Fruit fly (Drosophila melanogaster) whole organism, embryonic: ENCODE data around the gene CG13297.

ENCODE experiments used
- Atf6 ChIP-seq: fragments of 200-800 bp; sonication (Bioruptor generic); IDR thresholded peaks from 2 replicates; pipeline ENCODE4 v1.3.6; 2022; ENCODE audit warnings: missing biosample characterization, missing genetic modification characterization
- Bteb2 ChIP-seq: fragments of 200-800 bp; sonication (Bioruptor generic); optimal IDR thresholded peaks from 2 replicates; lab custom pipeline; 2016; ENCODE audit warnings: missing biosample characterization, missing genetic modification characterization
- CG10147 ChIP-seq: fragments of 200-800 bp; sonication (Bioruptor generic); optimal IDR thresholded peaks from 2 replicates; lab custom pipeline; 2019; ENCODE audit warnings: missing biosample characterization, mild to moderate bottlenecking, missing genetic modification characterization, moderate library complexity
- CG11085 ChIP-seq: fragments of 200-800 bp; sonication (Bioruptor generic); IDR thresholded peaks from 2 replicates; pipeline ENCODE4 v1.3.6; 2022; ENCODE audit warnings: missing biosample characterization, missing genetic modification characterization
- CG11456 ChIP-seq: fragments of 200-800 bp; sonication (Bioruptor generic); IDR thresholded peaks from 3 replicates; pipeline ENCODE4 v1.3.6; 2022; ENCODE audit warnings: missing biosample characterization, missing genetic modification characterization
- CG11560 ChIP-seq: fragments of 200-800 bp; sonication (Bioruptor generic); IDR thresholded peaks from 3 replicates; pipeline ENCODE4 v1.3.6; 2022; ENCODE audit warnings: missing biosample characterization, missing genetic modification characterization
- CG12219 ChIP-seq: fragments of 200-800 bp; sonication (Bioruptor generic); optimal IDR thresholded peaks from 3 replicates; lab custom pipeline; 2018; ENCODE audit warnings: missing biosample characterization, mild to moderate bottlenecking, missing genetic modification characterization
- CG14965 ChIP-seq: fragments of 200-800 bp; sonication (Bioruptor generic); optimal IDR thresholded peaks from 2 replicates; lab custom pipeline; 2016; ENCODE audit warnings: missing biosample characterization, missing genetic modification characterization, borderline replicate concordance
- CG16863 ChIP-seq: fragments of 200-800 bp; sonication (Bioruptor generic); optimal IDR thresholded peaks from 3 replicates; lab custom pipeline; 2016; ENCODE audit warnings: missing biosample characterization, missing genetic modification characterization
- CG18011 ChIP-seq: fragments of 200-800 bp; sonication (Bioruptor generic); optimal IDR thresholded peaks from 2 replicates; lab custom pipeline; 2017; ENCODE audit warnings: missing biosample characterization, missing genetic modification characterization, mild to moderate bottlenecking, moderate library complexity, missing genotype
- CG18262 ChIP-seq: fragments of 200-800 bp; optimal IDR thresholded peaks from 3 replicates; lab custom pipeline; 2019; ENCODE audit warnings: missing biosample characterization, mild to moderate bottlenecking, missing genetic modification characterization, moderate library complexity
- CG31224 ChIP-seq: fragments of 200-800 bp; sonication (Bioruptor generic); IDR thresholded peaks from 2 replicates; pipeline ENCODE4 v1.3.6; 2022; ENCODE audit warnings: missing biosample characterization, missing genetic modification characterization
- CG32532 ChIP-seq: fragments of 200-800 bp; sonication (Bioruptor generic); IDR thresholded peaks from 2 replicates; pipeline ENCODE4 v1.3.6; 2022; ENCODE audit warnings: missing biosample characterization, missing genetic modification characterization
- CG32767 ChIP-seq: fragments of 200-800 bp; sonication (Bioruptor generic); IDR thresholded peaks from 2 replicates; pipeline ENCODE4 v1.3.6; 2022; ENCODE audit warnings: missing biosample characterization, missing genetic modification characterization
- CG34376 ChIP-seq: fragments of 200-800 bp; sonication (Bioruptor generic); optimal IDR thresholded peaks from 2 replicates; lab custom pipeline; 2018; ENCODE audit warnings: missing biosample characterization, mild to moderate bottlenecking, missing genetic modification characterization
- CG6175 ChIP-seq: fragments of 200-800 bp; sonication (Bioruptor generic); IDR thresholded peaks from 3 replicates; pipeline ENCODE4 v1.3.6; 2022; ENCODE audit warnings: missing biosample characterization, missing genetic modification characterization
- CG7786 ChIP-seq: fragments of 200-800 bp; sonication (Bioruptor generic); optimal IDR thresholded peaks from 2 replicates; lab custom pipeline; 2016; ENCODE audit warnings: missing biosample characterization, missing genetic modification characterization
- CG7839 ChIP-seq: fragments of 200-800 bp; sonication (Bioruptor generic); optimal IDR thresholded peaks from 3 replicates; lab custom pipeline; 2018; ENCODE audit warnings: missing biosample characterization, mild to moderate bottlenecking, missing genetic modification characterization, moderate library complexity
- CG7963 ChIP-seq: fragments of 200-800 bp; sonication (Bioruptor generic); IDR thresholded peaks from 3 replicates; pipeline ENCODE4 v1.3.6; 2022; ENCODE audit warnings: missing biosample characterization, missing genetic modification characterization; ENCODE audit not compliant: partially characterized antibody
- CG9437 ChIP-seq: fragments of 200-800 bp; sonication (Bioruptor generic); optimal IDR thresholded peaks from 2 replicates; lab custom pipeline; 2018; ENCODE audit warnings: missing biosample characterization, mild to moderate bottlenecking, missing genetic modification characterization
- CG9817 ChIP-seq: fragments of 200-800 bp; sonication (Bioruptor generic); optimal IDR thresholded peaks from 2 replicates; lab custom pipeline; 2018; ENCODE audit warnings: missing biosample characterization, mild to moderate bottlenecking, missing genetic modification characterization, moderate library complexity
- CG9932 ChIP-seq: fragments of 200-800 bp; sonication (Bioruptor generic); IDR thresholded peaks from 2 replicates; pipeline ENCODE4 v1.3.6; 2022; ENCODE audit warnings: missing biosample characterization, missing genetic modification characterization
- D19B ChIP-seq: fragments of 200-800 bp; sonication (Bioruptor generic); optimal IDR thresholded peaks from 2 replicates; lab custom pipeline; 2017; ENCODE audit warnings: missing biosample characterization, mild to moderate bottlenecking, missing genetic modification characterization
- Dfd ChIP-seq, 2 experiments: fragments of >200 bp; optimal IDR thresholded peaks; 2 replicates each; lab custom pipeline; 2017; ENCODE audit warnings: missing biosample characterization in 2 of 2, missing genetic modification characterization in 2 of 2
- Dll ChIP-seq: fragments of 200-800 bp; sonication (Bioruptor generic); IDR thresholded peaks from 4 replicates; pipeline ENCODE4 v1.3.6; 2022; ENCODE audit warnings: missing biosample characterization, missing genetic modification characterization; ENCODE audit not compliant: partially characterized antibody
- H15 ChIP-seq: fragments of 200-800 bp; sonication (Bioruptor generic); IDR thresholded peaks from 3 replicates; pipeline ENCODE4 v1.3.6; 2022; ENCODE audit warnings: missing biosample characterization, missing genetic modification characterization
- HLH54F ChIP-seq: fragments of 200-800 bp; sonication (Bioruptor generic); optimal IDR thresholded peaks from 3 replicates; lab custom pipeline; 2016; ENCODE audit warnings: missing biosample characterization, missing genetic modification characterization
- HmgD ChIP-seq: fragments of 200-800 bp; sonication (Bioruptor generic); optimal IDR thresholded peaks from 3 replicates; lab custom pipeline; 2016; ENCODE audit warnings: missing biosample characterization, missing genetic modification characterization
- Mes4 ChIP-seq: fragments of 200-800 bp; sonication (Bioruptor generic); optimal IDR thresholded peaks from 2 replicates; lab custom pipeline; 2016; ENCODE audit warnings: missing biosample characterization, missing genetic modification characterization
- Pdp1 ChIP-seq, 2 experiments: fragments of 200-800 bp; sonication (Bioruptor generic); optimal IDR thresholded peaks; 3 replicates each; lab custom pipeline; 2016; ENCODE audit warnings: missing biosample characterization in 2 of 2, missing genetic modification characterization in 2 of 2, mild to moderate bottlenecking in 1 of 2, moderate library complexity in 1 of 2
- Side ChIP-seq: fragments of 200-800 bp; sonication (Bioruptor generic); optimal IDR thresholded peaks from 2 replicates; lab custom pipeline; 2016; ENCODE audit warnings: missing biosample characterization, missing genetic modification characterization
- Vsx1 ChIP-seq: fragments of 200-800 bp; sonication (Bioruptor generic); optimal IDR thresholded peaks from 2 replicates; lab custom pipeline; 2017; ENCODE audit warnings: missing biosample characterization, mild to moderate bottlenecking, missing genetic modification characterization, missing genetic modification reagents
- ac ChIP-seq: fragments of 200-800 bp; sonication (Bioruptor generic); optimal IDR thresholded peaks from 3 replicates; lab custom pipeline; 2017; ENCODE audit warnings: missing biosample characterization, mild to moderate bottlenecking, missing genetic modification characterization
- ap ChIP-seq: fragments of 200-800 bp; sonication (Bioruptor generic); IDR thresholded peaks from 2 replicates; pipeline ENCODE4 v1.3.6; 2022; ENCODE audit warnings: missing biosample characterization, missing genetic modification characterization
- bowl ChIP-seq: fragments of 200-800 bp; sonication (Bioruptor generic); IDR thresholded peaks from 2 replicates; pipeline ENCODE4 v1.3.6; 2022; ENCODE audit warnings: missing biosample characterization, missing genetic modification characterization
- cg ChIP-seq: fragments of 200-800 bp; sonication (Bioruptor generic); optimal IDR thresholded peaks from 3 replicates; lab custom pipeline; 2019; ENCODE audit warnings: missing biosample characterization, mild to moderate bottlenecking, missing genetic modification characterization, moderate library complexity
- chif ChIP-seq, 2 experiments: fragments of 200-800 bp; sonication (Bioruptor generic); optimal IDR thresholded peaks; 3 replicates each; lab custom pipeline; 2016; ENCODE audit warnings: missing biosample characterization in 2 of 2, missing genetic modification characterization in 2 of 2
- danr ChIP-seq: fragments of 200-800 bp; sonication (Bioruptor generic); IDR thresholded peaks from 2 replicates; pipeline ENCODE4 v1.3.6; 2022; ENCODE audit warnings: missing biosample characterization, missing genetic modification characterization
- fu2 ChIP-seq: fragments of 200-800 bp; sonication (Bioruptor generic); optimal IDR thresholded peaks from 2 replicates; lab custom pipeline; 2016; ENCODE audit warnings: missing biosample characterization, missing genetic modification characterization
- gem ChIP-seq: fragments of 200-800 bp; sonication (Bioruptor generic); optimal IDR thresholded peaks from 2 replicates; lab custom pipeline; 2019; ENCODE audit warnings: missing biosample characterization, mild to moderate bottlenecking, missing genetic modification characterization, moderate library complexity
- inv ChIP-seq: fragments of 200-800 bp; sonication (Bioruptor generic); IDR thresholded peaks from 2 replicates; pipeline ENCODE4 v1.3.6; 2022; ENCODE audit warnings: missing biosample characterization, missing genetic modification characterization; ENCODE audit not compliant: partially characterized antibody
- ken ChIP-seq: fragments of 200-800 bp; sonication (Bioruptor generic); IDR thresholded peaks from 3 replicates; pipeline ENCODE4 v1.3.6; 2022; ENCODE audit warnings: missing biosample characterization, missing genetic modification characterization
- lmd ChIP-seq: fragments of 200-800 bp; sonication (Bioruptor generic); IDR thresholded peaks from 2 replicates; pipeline ENCODE4 v1.3.6; 2022; ENCODE audit warnings: missing biosample characterization, missing genetic modification characterization
- mirr ChIP-seq: fragments of 200-800 bp; sonication (Bioruptor generic); optimal IDR thresholded peaks from 3 replicates; lab custom pipeline; 2018; ENCODE audit warnings: missing biosample characterization, mild to moderate bottlenecking, missing genetic modification characterization
- oc ChIP-seq: fragments of 200-800 bp; sonication (Bioruptor generic); optimal IDR thresholded peaks from 2 replicates; lab custom pipeline; 2018; ENCODE audit warnings: missing biosample characterization, mild to moderate bottlenecking, missing genetic modification characterization, moderate library complexity
- sna ChIP-seq: fragments of 200-800 bp; sonication (Bioruptor generic); IDR thresholded peaks from 2 replicates; pipeline ENCODE4 v1.3.6; 2022; ENCODE audit warnings: missing biosample characterization, missing genetic modification characterization; ENCODE audit not compliant: partially characterized antibody
- tll ChIP-seq, 2 experiments: fragments of 200-800 bp in 1 of 2; fragments of >200 bp in 1 of 2; sonication (Bioruptor generic) in 1 of 2; optimal IDR thresholded peaks; 2 replicates each; lab custom pipeline; 2017 to 2019; ENCODE audit warnings: missing biosample characterization in 2 of 2, missing genetic modification characterization in 2 of 2, mild to moderate bottlenecking in 1 of 2, moderate library complexity in 1 of 2
- twi ChIP-seq: fragments of 200-800 bp; optimal IDR thresholded peaks from 2 replicates; lab custom pipeline; 2019; ENCODE audit warnings: missing biosample characterization, mild to moderate bottlenecking, missing genetic modification characterization, moderate library complexity
- tx ChIP-seq: fragments of 200-800 bp; sonication (Bioruptor generic); optimal IDR thresholded peaks from 2 replicates; lab custom pipeline; 2016; ENCODE audit warnings: missing biosample characterization, missing genetic modification characterization

CG13297 gene

DNA sequence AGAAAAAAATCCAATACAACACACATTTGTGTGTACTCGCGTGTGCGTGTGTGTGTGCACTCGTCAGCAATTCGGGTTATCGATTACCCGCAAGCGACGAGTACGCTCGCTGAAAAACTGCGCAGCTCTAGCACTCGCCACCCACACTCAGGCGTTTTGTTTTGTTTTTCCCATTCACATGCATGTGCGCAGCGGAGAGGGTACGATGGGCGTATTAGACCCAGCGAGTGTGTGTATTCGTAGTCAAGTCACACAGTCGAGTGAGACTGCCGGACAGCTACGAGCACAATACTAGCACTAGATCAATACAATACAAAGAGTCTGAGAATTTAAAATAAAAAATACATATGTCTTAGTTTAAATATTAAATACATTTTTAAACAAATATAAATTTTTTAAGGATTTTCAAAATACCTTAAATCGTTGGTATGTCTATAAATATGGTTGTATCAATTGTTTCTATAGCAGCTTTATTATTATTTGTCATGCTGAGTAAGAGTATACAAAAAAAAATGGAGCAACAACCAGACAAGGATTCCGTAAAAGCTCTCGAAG, 27.8 kb upstream of the CG13297 start, which contains the start of the genes D19B and CG43293 (continued):
- TF ChIP-seq inv (GFP tag; lab: Robert Waterston, UW) (0 out of 2 replicates have a peak, but pooled peaks have one; percentile 14), HLH54F (GFP tag; lab: Kevin White, UChicago) (peak; percentile 91), gem (tag; lab: Kevin White, UChicago) (peak; percentile 90), CG9932 (GFP tag; lab: Robert Waterston, UW) (peak; percentile 95), CG7786 (peak; percentile 84), CG9437 (GFP tag; lab: Kevin White, UChicago) (peak; percentile 63), Pdp1 (GFP tag; optimal IDR thresholded peaks at IDR 0.05; lab: Kevin White, UChicago) (peak; percentile 82 to 87), Dll (GFP tag; lab: Robert Waterston, UW) (peak; percentile 65; the same call in 2 of the 4 replicates), Bteb2 (GFP tag; lab: Kevin White, UChicago) (peak; percentile 78), H15 (GFP tag; lab: Robert Waterston, UW) (peak; percentile 87), mirr (GFP tag; lab: Kevin White, UChicago) (peak; percentile 79), CG7839 (tag; lab: Kevin White, UChicago) (peak; percentile 88), HmgD (GFP tag; lab: Kevin White, UChicago) (peak; percentile 85), fu2 (peak; percentile 77), ken (GFP tag; lab: Robert Waterston, UW) (peak; percentile 90), CG18262 (tag; lab: Kevin White, UChicago) (peak; percentile 85), CG9817 (peak; percentile 80), Mes4 (peak; percentile 56), Vsx1 (GFP tag; lab: Kevin White, UChicago) (no peak), tll (GFP tag; optimal IDR thresholded peaks at IDR 0.05; lab: Kevin White, UChicago) (peak in 1 of 2 experiments; percentile 76), CG18011 (peak; percentile 82), sna (peak; percentile 54; the same call in 1 of the 2 replicates), D19B (GFP tag; lab: Kevin White, UChicago) (peak; percentile 100), CG11085 (GFP tag; lab: Robert Waterston, UW) (peak; percentile 88), CG31224 (peak; percentile 76), Dfd (GFP tag; optimal IDR thresholded peaks at IDR 0.05; lab: Kevin White, UChicago) (no peak), chif (GFP tag; optimal IDR thresholded peaks at IDR 0.05; lab: Kevin White, UChicago) (peak; percentile 80 to 87), ac (GFP tag; lab: Kevin White, UChicago) (peak; percentile 28), CG32532 (GFP tag; lab: Robert Waterston, UW) (peak; percentile 97), tx (GFP tag; lab: Kevin White, UChicago) (peak; percentile 77), cg (GFP tag; lab: Kevin White, UChicago) (peak; percentile 97), CG32767 (GFP tag; lab: Robert Waterston, UW) (peak; percentile 84), bowl (GFP tag; lab: Robert Waterston, UW) (peak; percentile 88), Atf6 (GFP tag; lab: Robert Waterston, UW) (peak; percentile 91), lmd (GFP tag; lab: Robert Waterston, UW) (peak; percentile 93), CG7963 (peak; percentile 45; the same call in 1 of the 3 replicates), danr (GFP tag; lab: Robert Waterston, UW) (peak; percentile 78), CG10147 (peak; percentile 70), oc (tag; lab: Kevin White, UChicago) (peak; percentile 83), CG11560 (tag; lab: Robert Waterston, UW) (peak; percentile 72; the same call in 2 of the 3 replicates), CG11456 (GFP tag; lab: Robert Waterston, UW) (peak; percentile 98), CG6175 (GFP tag; lab: Robert Waterston, UW) (peak; percentile 86; the same call in 2 of the 3 replicates), twi (tag; lab: Kevin White, UChicago) (peak; percentile 70), ap (GFP tag; lab: Robert Waterston, UW) (peak; percentile 69), CG14965 (GFP tag; lab: Kevin White, UChicago) (no peak), CG16863 (GFP tag; lab: Kevin White, UChicago) (peak; percentile 80), CG12219 (peak; percentile 84), Side (peak; percentile 77), CG34376 (GFP tag; lab: Kevin White, UChicago) (peak; percentile 69)
